Fruit fly (Drosophila melanogaster) whole organism, prepupa: ENCODE measurements around the gene CG15715.

ENCODE experiments used
- Blimp-1 ChIP-seq: fragments of 200-800 bp; sonication (Bioruptor generic); optimal IDR thresholded peaks from 3 replicates; lab custom pipeline; 2017; ENCODE audit warnings: missing biosample characterization, missing genetic modification characterization, mild to moderate bottlenecking, moderate library complexity, missing genetic modification reagents
- CG10631 ChIP-seq: fragments of 200-800 bp; sonication (Bioruptor generic); optimal IDR thresholded peaks from 2 replicates; lab custom pipeline; 2016; ENCODE audit warnings: missing biosample characterization, missing genetic modification characterization
- CG11294 ChIP-seq: fragments of 200-800 bp; sonication (Bioruptor generic); IDR thresholded peaks from 2 replicates; pipeline ENCODE4 v1.3.6; 2022; ENCODE audit warnings: missing biosample characterization, missing genetic modification characterization
- CG11902 ChIP-seq: fragments of 200-800 bp; sonication (Bioruptor generic); optimal IDR thresholded peaks from 3 replicates; lab custom pipeline; 2016; ENCODE audit warnings: missing biosample characterization, missing genetic modification characterization
- CG15336 ChIP-seq: fragments of 200-800 bp; sonication (Bioruptor generic); IDR thresholded peaks from 2 replicates; pipeline ENCODE4 v1.3.6; 2022; ENCODE audit warnings: missing biosample characterization, missing genetic modification characterization
- CG1621 ChIP-seq: fragments of 200-800 bp; sonication (Bioruptor generic); optimal IDR thresholded peaks from 3 replicates; lab custom pipeline; 2018; ENCODE audit warnings: missing biosample characterization, mild to moderate bottlenecking, missing genetic modification characterization
- CG16779 ChIP-seq: fragments of 200-800 bp; sonication (Bioruptor generic); optimal IDR thresholded peaks from 3 replicates; lab custom pipeline; 2017; ENCODE audit warnings: missing biosample characterization, mild to moderate bottlenecking, missing genetic modification characterization
- CG3032 ChIP-seq: fragments of 200-800 bp; optimal IDR thresholded peaks from 2 replicates; lab custom pipeline; 2019; ENCODE audit warnings: missing biosample characterization, mild to moderate bottlenecking, missing genetic modification characterization, moderate library complexity
- CG31627 ChIP-seq: fragments of 200-800 bp; sonication (Bioruptor generic); optimal IDR thresholded peaks from 3 replicates; lab custom pipeline; 2016; ENCODE audit warnings: missing biosample characterization, missing genetic modification characterization
- CG32006 ChIP-seq: fragments of 200-800 bp; sonication (Bioruptor generic); optimal IDR thresholded peaks from 3 replicates; lab custom pipeline; 2017; ENCODE audit warnings: missing biosample characterization, mild to moderate bottlenecking, missing genetic modification characterization
- CG3919 ChIP-seq: fragments of 200-800 bp; sonication (Bioruptor generic); optimal IDR thresholded peaks from 3 replicates; lab custom pipeline; 2016; ENCODE audit warnings: missing biosample characterization, missing genetic modification characterization
- CG4318 ChIP-seq: fragments of 200-800 bp; sonication (Bioruptor generic); optimal IDR thresholded peaks from 3 replicates; lab custom pipeline; 2017; ENCODE audit warnings: missing biosample characterization, mild to moderate bottlenecking, missing genetic modification characterization
- CG6276 ChIP-seq: fragments of 200-800 bp; sonication (Bioruptor generic); optimal IDR thresholded peaks from 2 replicates; lab custom pipeline; 2017; ENCODE audit warnings: missing biosample characterization, mild to moderate bottlenecking, missing genetic modification characterization
- CG6854 ChIP-seq: fragments of 200-800 bp; sonication (Bioruptor generic); optimal IDR thresholded peaks from 2 replicates; lab custom pipeline; 2017; ENCODE audit warnings: missing biosample characterization, mild to moderate bottlenecking, missing genetic modification characterization
- CG7368 ChIP-seq: fragments of 200-800 bp; sonication (Bioruptor generic); optimal IDR thresholded peaks from 3 replicates; lab custom pipeline; 2016; ENCODE audit warnings: missing biosample characterization, missing genetic modification characterization
- Eip75B ChIP-seq: fragments of 200-800 bp; sonication (Bioruptor generic); optimal IDR thresholded peaks from 3 replicates; lab custom pipeline; 2016; ENCODE audit warnings: missing biosample characterization, missing genetic modification characterization
- Eip78C ChIP-seq: fragments of 200-800 bp; sonication (Bioruptor generic); peaks from one replicate; lab custom pipeline; 2016; ENCODE audit warnings: missing biosample characterization, missing genetic modification characterization
- Eip93F ChIP-seq: fragments of 200-800 bp; sonication (Bioruptor generic); optimal IDR thresholded peaks from 2 replicates; lab custom pipeline; 2016; ENCODE audit warnings: missing biosample characterization, mild to moderate bottlenecking, missing genetic modification characterization
- Ets21C ChIP-seq: fragments of 200-800 bp; sonication (Bioruptor generic); optimal IDR thresholded peaks from 3 replicates; lab custom pipeline; 2016; ENCODE audit warnings: missing biosample characterization, missing genetic modification characterization
- Ets96B ChIP-seq: fragments of 200-800 bp; optimal IDR thresholded peaks from 2 replicates; lab custom pipeline; 2019; ENCODE audit warnings: missing biosample characterization, mild to moderate bottlenecking, missing genetic modification characterization, moderate library complexity
- Gug ChIP-seq: fragments of 200-800 bp; sonication (Bioruptor generic); IDR thresholded peaks from 2 replicates; pipeline ENCODE4 v1.3.6; 2022; ENCODE audit warnings: missing biosample characterization, missing genetic modification characterization
- Hr38 ChIP-seq: sonication (Bioruptor generic); optimal IDR thresholded peaks from 2 replicates; lab custom pipeline; 2016; ENCODE audit warnings: missing biosample characterization, missing genetic modification characterization
- Hr39 ChIP-seq: fragments of 200-800 bp; sonication (Bioruptor generic); optimal IDR thresholded peaks from 2 replicates; lab custom pipeline; 2016; ENCODE audit warnings: missing biosample characterization, missing genetic modification characterization
- Hr4 ChIP-seq: fragments of 200-800 bp; sonication (Bioruptor generic); optimal IDR thresholded peaks from 3 replicates; lab custom pipeline; 2016; ENCODE audit warnings: missing biosample characterization, missing genetic modification characterization
- Lpt ChIP-seq: fragments of 200-800 bp; sonication (Bioruptor generic); optimal IDR thresholded peaks from 3 replicates; lab custom pipeline; 2016; ENCODE audit warnings: missing biosample characterization, missing genetic modification characterization
- Met ChIP-seq: fragments of 200-800 bp; sonication (Bioruptor generic); optimal IDR thresholded peaks from 3 replicates; lab custom pipeline; 2016; ENCODE audit warnings: missing biosample characterization, missing genetic modification characterization
- OdsH ChIP-seq: fragments of 200-800 bp; sonication (Bioruptor generic); optimal IDR thresholded peaks from 3 replicates; lab custom pipeline; 2016; ENCODE audit warnings: missing biosample characterization, missing genetic modification characterization
- Smox ChIP-seq: fragments of 200-800 bp; sonication (Bioruptor generic); optimal IDR thresholded peaks from 3 replicates; lab custom pipeline; 2016; ENCODE audit warnings: missing biosample characterization, missing genetic modification characterization
- Sox102F ChIP-seq: fragments of 200-800 bp; sonication (Bioruptor generic); optimal IDR thresholded peaks from 2 replicates; lab custom pipeline; 2016; ENCODE audit warnings: missing biosample characterization, mild to moderate bottlenecking, missing genetic modification characterization
- Sox14 ChIP-seq: fragments of 200-800 bp; sonication (Bioruptor generic); optimal IDR thresholded peaks from 3 replicates; lab custom pipeline; 2016; ENCODE audit warnings: missing biosample characterization, missing genetic modification characterization
- Sox15 ChIP-seq: fragments of 200-800 bp; sonication (Bioruptor generic); optimal IDR thresholded peaks from 3 replicates; lab custom pipeline; 2016; ENCODE audit warnings: missing biosample characterization, missing genetic modification characterization
- achi ChIP-seq: fragments of 200-800 bp; sonication (Bioruptor generic); optimal IDR thresholded peaks from 3 replicates; lab custom pipeline; 2016; ENCODE audit warnings: missing biosample characterization, missing genetic modification characterization
- cyc ChIP-seq: fragments of 200-800 bp; sonication (Bioruptor generic); optimal IDR thresholded peaks from 3 replicates; lab custom pipeline; 2016; ENCODE audit warnings: missing biosample characterization, missing genetic modification characterization
- dsx ChIP-seq: fragments of 200-800 bp; optimal IDR thresholded peaks from 3 replicates; lab custom pipeline; 2019; ENCODE audit warnings: missing biosample characterization, mild to moderate bottlenecking, missing genetic modification characterization, moderate library complexity; ENCODE audit not compliant: poor library complexity, severe bottlenecking
- eg ChIP-seq: fragments of 200-800 bp; sonication (Bioruptor generic); IDR thresholded peaks from 3 replicates; pipeline ENCODE4 v1.3.6; 2022; ENCODE audit warnings: missing biosample characterization, missing genetic modification characterization
- esn ChIP-seq: fragments of 200-800 bp; sonication (Bioruptor generic); optimal IDR thresholded peaks from 2 replicates; lab custom pipeline; 2016; ENCODE audit warnings: missing biosample characterization, mild to moderate bottlenecking, missing genetic modification characterization, moderate library complexity
- fd59A ChIP-seq: fragments of 200-800 bp; sonication (Bioruptor generic); optimal IDR thresholded peaks from 2 replicates; lab custom pipeline; 2017; ENCODE audit warnings: missing biosample characterization, mild to moderate bottlenecking, missing genetic modification characterization, missing genetic modification reagents
- fd85E ChIP-seq: fragments of 200-800 bp; sonication (Bioruptor generic); optimal IDR thresholded peaks from 3 replicates; lab custom pipeline; 2016; ENCODE audit warnings: missing biosample characterization, missing genetic modification characterization
- fkh ChIP-seq: fragments of 200-800 bp; sonication (Bioruptor generic); optimal IDR thresholded peaks from 3 replicates; lab custom pipeline; 2017; ENCODE audit warnings: missing biosample characterization, mild to moderate bottlenecking, missing genetic modification characterization, moderate library complexity
- lz ChIP-seq: fragments of 200-800 bp; sonication (Bioruptor generic); optimal IDR thresholded peaks from 3 replicates; lab custom pipeline; 2016; ENCODE audit warnings: missing biosample characterization, missing genetic modification characterization
- net ChIP-seq: fragments of 200-800 bp; sonication (Bioruptor generic); optimal IDR thresholded peaks from 3 replicates; lab custom pipeline; 2016; ENCODE audit warnings: missing biosample characterization, missing genetic modification characterization
- salr ChIP-seq, 2 experiments: fragments of 200-800 bp; sonication (Bioruptor generic); optimal IDR thresholded peaks; 3 replicates each; lab custom pipeline; 2016 to 2018; ENCODE audit warnings: missing biosample characterization in 2 of 2, missing genetic modification characterization in 2 of 2, mild to moderate bottlenecking in 1 of 2
- spab ChIP-seq: fragments of 200-800 bp; sonication (Bioruptor generic); optimal IDR thresholded peaks from 2 replicates; lab custom pipeline; 2017; ENCODE audit warnings: missing biosample characterization, mild to moderate bottlenecking, missing genetic modification characterization, missing genetic modification reagents
- ss ChIP-seq, 2 experiments: fragments of 200-800 bp; sonication (Bioruptor generic); optimal IDR thresholded peaks; 2 replicates in 1 of 2; 3 replicates in 1 of 2; lab custom pipeline; 2017 to 2018; ENCODE audit warnings: mild to moderate bottlenecking in 2 of 2, missing biosample characterization in 2 of 2, missing genetic modification characterization in 2 of 2, moderate library complexity in 1 of 2
- topi ChIP-seq: fragments of 200-800 bp; sonication (Bioruptor generic); optimal IDR thresholded peaks from 3 replicates; lab custom pipeline; 2016; ENCODE audit warnings: missing biosample characterization, missing genetic modification characterization
- vri ChIP-seq: fragments of 200-800 bp; sonication (Bioruptor generic); optimal IDR thresholded peaks from 3 replicates; lab custom pipeline; 2016; ENCODE audit warnings: missing biosample characterization, mild to moderate bottlenecking, missing genetic modification characterization

Gene CG15715

dm6 chr3L:15877520-15877919 lies 40.2 kb upstream of the CG15715 start (continued):
- TF ChIP-seq Eip93F (GFP tag; lab: Kevin White, UChicago) = no peak
- TF ChIP-seq OdsH = peak; percentile 17
- no peak for TF ChIP-seq Eip75B (GFP tag; lab: Kevin White, UChicago)
- TF ChIP-seq CG4318 (GFP tag; lab: Kevin White, UChicago) = no peak
- no peak for TF ChIP-seq CG15336 (GFP tag; lab: Robert Waterston, UW)
- TF ChIP-seq CG1621 (tag; lab: Kevin White, UChicago) = no peak
- no peak for TF ChIP-seq CG11294 (GFP tag; lab: Robert Waterston, UW)
- no peak for TF ChIP-seq achi
- TF ChIP-seq topi (GFP tag; lab: Kevin White, UChicago) = no peak
- no peak for TF ChIP-seq CG7368 (GFP tag; lab: Kevin White, UChicago)
- TF ChIP-seq Gug (GFP tag; lab: Robert Waterston, UW) = no peak
- peak; percentile 70 for TF ChIP-seq Eip78C (GFP tag; lab: Kevin White, UChicago)
- no peak for TF ChIP-seq Hr4 (GFP tag; lab: Kevin White, UChicago)

dm6 chr3L:15856035-15856434 lies 18.8 kb upstream of the CG15715 start:
- no peak for TF ChIP-seq Gug (GFP tag; lab: Robert Waterston, UW)
- TF ChIP-seq CG32006 (GFP tag; lab: Kevin White, UChicago) = no peak
- TF ChIP-seq Met (GFP tag; lab: Kevin White, UChicago) = no peak
- no peak for TF ChIP-seq CG1621 (tag; lab: Kevin White, UChicago)
- no peak for TF ChIP-seq Eip75B (GFP tag; lab: Kevin White, UChicago)
- no peak for TF ChIP-seq Hr38 (GFP tag; lab: Kevin White, UChicago)
- TF ChIP-seq lz (GFP tag; lab: Kevin White, UChicago) = no peak
- no peak for TF ChIP-seq OdsH
- TF ChIP-seq CG31627 = no peak
- TF ChIP-seq Lpt (GFP tag; lab: Kevin White, UChicago) = no peak
- TF ChIP-seq Ets96B (tag; lab: Kevin White, UChicago) = no peak
- no peak for TF ChIP-seq Ets21C (GFP tag; lab: Kevin White, UChicago)
- no peak for TF ChIP-seq CG3919
- no peak for TF ChIP-seq Sox102F (GFP tag; lab: Kevin White, UChicago)

- TF ChIP-seq fd85E (GFP tag; lab: Kevin White, UChicago) (no peak), Eip75B (GFP tag; lab: Kevin White, UChicago) (peak; percentile 24), net (GFP tag; lab: Kevin White, UChicago) (no peak), fkh (GFP tag; lab: Kevin White, UChicago) (no peak), esn (GFP tag; lab: Kevin White, UChicago) (peak; percentile 59), OdsH (peak; percentile 17), Blimp-1 (GFP tag; lab: Kevin White, UChicago) (peak; percentile 15), Sox15 (peak; percentile 33), Sox102F (GFP tag; lab: Kevin White, UChicago) (peak; percentile 29), spab (GFP tag; lab: Kevin White, UChicago) (peak; percentile 55), topi (GFP tag; lab: Kevin White, UChicago) (peak; percentile 59), fd59A (GFP tag; lab: Kevin White, UChicago) (peak; percentile 26), eg (GFP tag; lab: Robert Waterston, UW) (no peak), CG11294 (GFP tag; lab: Robert Waterston, UW) (no peak), CG10631 (peak; percentile 49), ss (GFP tag; optimal IDR thresholded peaks at IDR 0.05; lab: Kevin White, UChicago) (peak in 1 of 2 experiments; percentile 10), Hr39 (GFP tag; lab: Kevin White, UChicago) (peak; percentile 29), Smox (GFP tag; lab: Kevin White, UChicago) (peak; percentile 37), vri (GFP tag; lab: Kevin White, UChicago) (no peak), Sox14 (GFP tag; lab: Kevin White, UChicago) (no peak), Gug (GFP tag; lab: Robert Waterston, UW) (no peak), salr (GFP tag; optimal IDR thresholded peaks at IDR 0.05; lab: Kevin White, UChicago) (no peak), CG7368 (GFP tag; lab: Kevin White, UChicago) (peak; percentile 17), CG6854 (GFP tag; lab: Kevin White, UChicago) (no peak), achi (peak; percentile 9), Ets96B (tag; lab: Kevin White, UChicago) (no peak), Lpt (GFP tag; lab: Kevin White, UChicago) (no peak), dsx (GFP tag; lab: Kevin White, UChicago) (no peak), CG4318 (GFP tag; lab: Kevin White, UChicago) (no peak), CG3032 (no peak), Hr38 (GFP tag; lab: Kevin White, UChicago) (no peak), cyc (GFP tag; lab: Kevin White, UChicago) (peak; percentile 43), CG16779 (tag; lab: Kevin White, UChicago) (no peak), CG11902 (GFP tag; lab: Kevin White, UChicago) (no peak), Eip78C (GFP tag; lab: Kevin White, UChicago) (peak; percentile 80), Met (GFP tag; lab: Kevin White, UChicago) (peak; percentile 39), CG6276 (no peak)
Observed at dm6 chr3L:15847655-15848054, 10.4 kb upstream of the CG15715 start.
